Worm (Caenorhabditis elegans) whole organism, midembryonic: ENCODE measurements around the gene elpc-4.

Experiments
- klf-2 ChIP-seq: fragments of 200-800 bp; sonication (Bioruptor generic); conservative IDR thresholded peaks from 2 replicates; pipeline ENCODE4 v1.3.6; 2022; ENCODE audit warnings: missing genetic modification reagents, missing genetic modification characterization, missing compliant biosample characterization
- med-1 ChIP-seq: sonication (generic microtip); optimal IDR thresholded peaks from 2 replicates; lab custom pipeline; 2017; ENCODE audit warnings: missing genetic modification characterization, mild to moderate bottlenecking, missing compliant biosample characterization, antibody characterized with exemption, missing genetic modification reagents; ENCODE audit not compliant: insufficient read depth

- no peak for TF ChIP-seq med-1 (GFP tag; lab: Kevin White, UChicago)
- no peak for TF ChIP-seq klf-2 (GFP tag; lab: Robert Waterston, UW)
Observed at ce11 chrIV:8036492-8036891, 19.7 kb downstream of the elpc-4 start.
